Worm (Caenorhabditis elegans): ENCODE data around the gene C08E8.2.
"Not testable (repeated sequence)": the region's sequence is repeated elsewhere in the genome, so short reads cannot be mapped to it uniquely, and the experiment has no call there.

DNA sequence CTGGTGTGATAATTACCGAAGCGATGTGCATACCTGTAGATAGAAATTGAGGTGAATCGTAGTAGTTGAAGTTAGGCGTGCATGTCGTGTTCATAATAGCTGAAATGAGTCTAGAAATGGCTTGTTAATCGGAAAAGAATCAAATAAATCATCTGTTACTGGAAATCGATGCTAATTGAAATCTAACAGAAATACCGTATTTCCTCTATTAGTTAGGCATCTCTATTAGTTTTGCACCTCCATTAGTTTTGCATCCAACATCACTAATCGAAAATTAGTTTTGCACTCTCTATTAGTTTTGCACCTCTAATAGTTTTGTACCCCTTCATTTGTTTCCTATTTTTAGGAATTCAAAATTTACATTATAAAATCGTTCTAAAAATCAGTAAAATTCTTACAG, 49.1 kb upstream of the C08E8.2 start, which contains the start of gene srh-209:
- TF ChIP-seq flt-1 (GFP tag; IDR thresholded peaks at IDR 0.05); ets-7 (tag; optimal IDR thresholded peaks at IDR 0.05); ama-1 (optimal IDR thresholded peaks at IDR 0.05); pes-1 (GFP tag; IDR thresholded peaks at IDR 0.05): not testable (repeated sequence)

All from whole organism, early embryonic.